Worm (Caenorhabditis elegans): Measurements from ENCODE around the gene Y73C8C.8.

Y73C8C.8 gene

ce11 chrV:3141190-3141589, 27.5 kb upstream of the Y73C8C.8 start, which contains the start of gene srab-9:
Gene srab-9, minus strand, starts transcription at chrV:3141290.
- no peak for TF ChIP-seq nhr-67 (tag; optimal IDR thresholded peaks at IDR 0.05)
- no peak for TF ChIP-seq nhr-77 (tag; optimal IDR thresholded peaks at IDR 0.05)
- no peak for TF ChIP-seq lsy-12 (tag; optimal IDR thresholded peaks at IDR 0.05)
- no peak for TF ChIP-seq lin-39 (tag; optimal IDR thresholded peaks at IDR 0.05)
- TF ChIP-seq ztf-4 (tag; optimal IDR thresholded peaks at IDR 0.05), result no peak
- TF ChIP-seq egl-27 (tag; optimal IDR thresholded peaks at IDR 0.05), result no peak
- TF ChIP-seq nfya-1 (tag; optimal IDR thresholded peaks at IDR 0.05; ENCODE audit: insufficient read depth), result no peak
- no peak for TF ChIP-seq ama-1 (optimal IDR thresholded peaks at IDR 0.05)
- TF ChIP-seq sea-2 (GFP tag; optimal IDR thresholded peaks at IDR 0.05), result no peak
- no peak for TF ChIP-seq egl-5 (tag; optimal IDR thresholded peaks at IDR 0.05)
- TF ChIP-seq nhr-11 (tag; optimal IDR thresholded peaks at IDR 0.05), result no peak
- TF ChIP-seq ceh-16 (tag; optimal IDR thresholded peaks at IDR 0.05), result no peak
- TF ChIP-seq tbx-2 (tag; optimal IDR thresholded peaks at IDR 0.05), result no peak
- no peak for TF ChIP-seq elt-3 (tag; optimal IDR thresholded peaks at IDR 0.05)
- no peak for TF ChIP-seq ztf-11 (tag; optimal IDR thresholded peaks at IDR 0.05)
- TF ChIP-seq lin-15B (tag; optimal IDR thresholded peaks at IDR 0.05), result no peak
- no peak for TF ChIP-seq fkh-2 (tag; optimal IDR thresholded peaks at IDR 0.05)
- no peak for TF ChIP-seq nhr-237 (tag; optimal IDR thresholded peaks at IDR 0.05)

ce11 chrV:3138488-3138887, 24.8 kb upstream of the Y73C8C.8 start, which contains the start of the genes irld-3 and F02C9.1:
Gene irld-3, minus strand, starts transcription at chrV:3138588.
Gene F02C9.1, plus strand, starts transcription at chrV:3138703.
- TF ChIP-seq R02D3.7 (tag; optimal IDR thresholded peaks at IDR 0.05) (no peak), nhr-77 (tag; optimal IDR thresholded peaks at IDR 0.05) (no peak), eor-1 (tag; optimal IDR thresholded peaks at IDR 0.05) (no peak), ceh-28 (tag; optimal IDR thresholded peaks at IDR 0.05) (no peak), nhr-76 (tag; optimal IDR thresholded peaks at IDR 0.05) (no peak), lsy-12 (tag; optimal IDR thresholded peaks at IDR 0.05) (no peak), ZK546.5 (tag; optimal IDR thresholded peaks at IDR 0.05) (no peak), nhr-43 (tag; optimal IDR thresholded peaks at IDR 0.05; ENCODE audit: poor library complexity, severe bottlenecking) (no peak), nhr-28 (tag; optimal IDR thresholded peaks at IDR 0.05) (no peak), unc-62 (GFP tag; optimal IDR thresholded peaks at IDR 0.05) (no peak), skn-1 (tag; optimal IDR thresholded peaks at IDR 0.05) (no peak), nhr-67 (tag; optimal IDR thresholded peaks at IDR 0.05) (no peak), ztf-11 (tag; optimal IDR thresholded peaks at IDR 0.05) (no peak), pha-4 (tag; optimal IDR thresholded peaks at IDR 0.05) (no peak), sea-2 (GFP tag; optimal IDR thresholded peaks at IDR 0.05) (no peak), jun-1 (tag; optimal IDR thresholded peaks at IDR 0.05) (no peak)

DNA sequence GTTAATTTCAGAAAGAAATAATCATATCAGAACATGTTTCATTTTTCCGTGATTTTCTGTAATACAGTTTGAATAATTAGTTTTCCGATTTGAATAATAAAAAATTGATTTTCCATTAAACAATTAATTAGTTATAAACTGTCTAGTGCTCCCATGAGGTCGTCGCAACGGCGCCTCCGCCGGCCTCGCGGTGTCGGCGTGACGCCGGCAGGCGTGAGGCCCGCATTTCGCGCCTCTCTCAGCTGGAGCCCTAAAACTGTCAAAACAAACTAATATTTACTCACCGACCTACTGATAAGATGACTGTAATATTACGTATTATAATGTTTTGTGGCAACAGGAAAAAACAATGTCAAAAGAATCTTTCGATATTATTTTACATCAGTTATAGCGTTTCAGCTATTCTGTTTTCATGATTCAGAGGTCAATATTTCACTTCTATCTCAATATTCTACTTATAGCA, 19.7 kb upstream of the Y73C8C.8 start, which contains the start of gene F02C9.2:
F02C9.2 (plus strand) TSS at position 413 of the 463 bp plus-strand sequence.
- no peak for TF ChIP-seq fkh-2 (tag; optimal IDR thresholded peaks at IDR 0.05)
- no peak for TF ChIP-seq nhr-77 (tag; optimal IDR thresholded peaks at IDR 0.05)
- no peak for TF ChIP-seq mml-1 (tag; optimal IDR thresholded peaks at IDR 0.05)
- TF ChIP-seq lsy-12 (tag; optimal IDR thresholded peaks at IDR 0.05), result no peak
- TF ChIP-seq daf-12 (tag; optimal IDR thresholded peaks at IDR 0.05), result no peak
- TF ChIP-seq ZK546.5 (tag; optimal IDR thresholded peaks at IDR 0.05), result no peak

ce11 chrV:3132116-3132515, 18.5 kb upstream of the Y73C8C.8 start:
- no peak for TF ChIP-seq zag-1 (tag; optimal IDR thresholded peaks at IDR 0.05)
- no peak for TF ChIP-seq fkh-2 (tag; optimal IDR thresholded peaks at IDR 0.05)
- TF ChIP-seq R02D3.7 (tag; optimal IDR thresholded peaks at IDR 0.05), result no peak
- TF ChIP-seq ceh-16 (tag; optimal IDR thresholded peaks at IDR 0.05), result no peak
- no peak for TF ChIP-seq jun-1 (tag; optimal IDR thresholded peaks at IDR 0.05)
- TF ChIP-seq fkh-10 (GFP tag; optimal IDR thresholded peaks at IDR 0.05), result no peak
- no peak for TF ChIP-seq nhr-23 (tag; optimal IDR thresholded peaks at IDR 0.05)
- TF ChIP-seq nhr-76 (tag; optimal IDR thresholded peaks at IDR 0.05), result no peak

DNA sequence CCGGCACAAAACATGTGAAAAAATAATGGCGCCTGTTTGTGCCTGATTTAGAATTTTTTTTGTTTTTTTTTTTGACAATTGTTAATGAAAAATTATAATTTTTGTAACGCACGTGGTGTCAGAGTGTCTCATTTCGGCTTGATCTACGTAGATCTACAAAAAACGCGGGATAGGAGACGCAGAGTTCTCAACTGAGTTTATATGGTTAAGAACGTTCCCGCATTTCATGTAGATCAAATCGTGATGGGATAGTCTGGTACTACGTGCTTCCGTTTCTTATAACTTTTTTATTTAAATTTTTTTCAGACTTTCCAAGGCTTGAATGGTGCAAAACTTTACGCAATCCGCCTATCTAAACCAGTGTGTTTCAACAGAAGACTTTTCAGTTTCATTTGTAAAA, 15.2 kb upstream of the Y73C8C.8 start, which contains the start of gene tat-6:
tat-6 (plus strand) TSS at position 301 of the 400 bp plus-strand sequence.
- TF ChIP-seq ama-1 (optimal IDR thresholded peaks at IDR 0.05), result no peak
- TF ChIP-seq snpc-4 (tag; optimal IDR thresholded peaks at IDR 0.05), result no peak
- no peak for TF ChIP-seq nfya-1 (tag; optimal IDR thresholded peaks at IDR 0.05; ENCODE audit: insufficient read depth)
- no peak for TF ChIP-seq sea-2 (GFP tag; optimal IDR thresholded peaks at IDR 0.05)
- no peak for TF ChIP-seq ztf-4 (tag; optimal IDR thresholded peaks at IDR 0.05)
- no peak for TF ChIP-seq egl-27 (tag; optimal IDR thresholded peaks at IDR 0.05)
- TF ChIP-seq fkh-2 (tag; optimal IDR thresholded peaks at IDR 0.05), result no peak
- TF ChIP-seq nhr-76 (tag; optimal IDR thresholded peaks at IDR 0.05), result no peak
- TF ChIP-seq nhr-11 (tag; optimal IDR thresholded peaks at IDR 0.05), result no peak
- no peak for TF ChIP-seq jun-1 (tag; optimal IDR thresholded peaks at IDR 0.05)
- no peak for TF ChIP-seq elt-1 (tag; optimal IDR thresholded peaks at IDR 0.05)
